Fruit fly (Drosophila melanogaster): ENCODE data around the gene tow.

The tow gene

DNA sequence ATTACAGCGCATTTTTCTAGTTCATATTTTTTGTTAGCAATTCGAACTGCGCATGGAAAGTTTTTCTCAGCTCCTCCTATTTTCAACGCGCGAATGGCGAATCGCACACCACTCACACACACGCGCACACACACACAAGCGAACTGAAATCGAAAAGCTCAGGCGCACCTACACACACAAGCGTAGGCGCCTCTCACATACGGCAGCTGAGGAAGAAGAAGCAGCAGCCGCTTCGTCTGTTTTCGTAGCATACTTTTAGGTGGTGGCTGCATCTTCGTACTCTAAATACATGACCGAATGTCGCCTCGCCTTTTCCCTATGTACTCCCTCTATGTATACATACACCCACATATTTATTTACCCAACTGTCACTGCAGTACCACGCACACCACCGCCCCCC lies 16.8 kb upstream of the tow start:
- TF ChIP-seq Snoo (tag; optimal IDR thresholded peaks at IDR 0.05) (no peak), Ets98B (GFP tag; IDR thresholded peaks at IDR 0.05) (no peak), CG4496 (GFP tag; IDR thresholded peaks at IDR 0.05) (peak; percentile 67; the same call in 2 of the 3 replicates)

DNA sequence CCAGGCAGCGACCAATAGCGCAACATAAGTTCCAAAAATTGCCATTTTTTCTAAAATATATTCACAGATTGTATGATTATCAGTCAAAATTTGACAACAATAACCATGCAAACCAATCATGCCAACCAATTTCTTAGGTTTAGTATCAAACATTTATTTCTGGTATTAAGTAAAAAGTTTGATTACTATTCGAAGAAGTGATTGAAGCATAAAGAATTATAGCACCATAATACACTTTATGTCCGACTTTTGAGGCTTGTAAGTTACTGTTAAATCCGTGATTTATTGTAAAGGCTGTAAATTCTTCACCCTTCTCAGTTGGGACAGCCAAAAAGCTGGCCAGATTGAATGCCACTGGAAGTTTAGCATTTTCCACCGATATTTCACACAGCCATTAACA lies 10.8 kb upstream of the tow start, which contains the start of gene CG45413:
TSS of gene CG45413 (minus strand) at position 101 of the 400 bp plus-strand sequence.
- TF ChIP-seq CG17806 (tag; optimal IDR thresholded peaks at IDR 0.05) (no peak), fd96Ca (GFP tag; IDR thresholded peaks at IDR 0.05) (no peak), CG34367 (tag; optimal IDR thresholded peaks at IDR 0.05) (no peak), CG4496 (GFP tag; IDR thresholded peaks at IDR 0.05) (no peak), CG32121 (GFP tag; IDR thresholded peaks at IDR 0.05) (no peak), Ets98B (GFP tag; IDR thresholded peaks at IDR 0.05) (no peak), CG15710 (tag; optimal IDR thresholded peaks at IDR 0.05) (no peak), gl (tag; optimal IDR thresholded peaks at IDR 0.05) (no peak), CG13204 (GFP tag; optimal IDR thresholded peaks at IDR 0.05) (no peak)

DNA sequence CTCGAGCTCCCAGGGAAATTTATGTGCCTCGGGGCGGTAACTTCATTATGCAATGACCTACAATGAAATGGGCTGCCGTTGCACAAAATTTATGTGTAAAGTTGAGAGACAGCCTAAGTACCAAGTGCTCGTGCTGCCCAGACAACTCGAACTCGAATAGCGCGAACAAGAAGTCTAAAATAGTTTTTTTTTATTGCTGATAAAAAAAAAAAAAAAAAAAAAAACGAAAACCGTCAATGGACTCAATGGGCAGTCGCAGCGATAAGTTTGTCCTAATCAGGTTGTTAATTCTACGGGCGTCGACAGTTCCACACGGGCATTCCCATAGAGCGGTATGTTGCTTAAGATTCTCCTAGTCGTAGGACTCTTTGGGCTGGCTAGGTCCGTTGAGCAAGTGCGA lies 10.0 kb upstream of the tow start, which contains the start of gene CG14820:
TSS of gene CG14820 (plus strand) at position 301 of the 400 bp plus-strand sequence.
- TF ChIP-seq CG15710 (tag; optimal IDR thresholded peaks at IDR 0.05) (no peak), gl (tag; optimal IDR thresholded peaks at IDR 0.05) (no peak), Pif1B (GFP tag; optimal IDR thresholded peaks at IDR 0.05) (no peak), CG14655 (GFP tag; optimal IDR thresholded peaks at IDR 0.05) (no peak), CG4496 (GFP tag; IDR thresholded peaks at IDR 0.05) (no peak), CG32121 (GFP tag; IDR thresholded peaks at IDR 0.05) (no peak), CG9948 (tag; optimal IDR thresholded peaks at IDR 0.05) (no peak), CG34367 (tag; optimal IDR thresholded peaks at IDR 0.05) (no peak), CG17806 (tag; optimal IDR thresholded peaks at IDR 0.05) (no peak), Snoo (tag; optimal IDR thresholded peaks at IDR 0.05) (no peak), Ets98B (GFP tag; IDR thresholded peaks at IDR 0.05) (no peak), fd96Ca (GFP tag; IDR thresholded peaks at IDR 0.05) (no peak), Pif1A (GFP tag; optimal IDR thresholded peaks at IDR 0.05) (no peak), rn (GFP tag; IDR thresholded peaks at IDR 0.05) (no peak), EcR (GFP tag; optimal IDR thresholded peaks at IDR 0.05) (no peak), D1 (tag; optimal IDR thresholded peaks at IDR 0.05) (no peak), CG8301 (tag; optimal IDR thresholded peaks at IDR 0.05) (no peak), CG10348 (GFP tag; IDR thresholded peaks at IDR 0.05) (no peak), CG8159 (tag; optimal IDR thresholded peaks at IDR 0.05) (no peak), CG12605 (GFP tag; IDR thresholded peaks at IDR 0.05) (no peak)

DNA sequence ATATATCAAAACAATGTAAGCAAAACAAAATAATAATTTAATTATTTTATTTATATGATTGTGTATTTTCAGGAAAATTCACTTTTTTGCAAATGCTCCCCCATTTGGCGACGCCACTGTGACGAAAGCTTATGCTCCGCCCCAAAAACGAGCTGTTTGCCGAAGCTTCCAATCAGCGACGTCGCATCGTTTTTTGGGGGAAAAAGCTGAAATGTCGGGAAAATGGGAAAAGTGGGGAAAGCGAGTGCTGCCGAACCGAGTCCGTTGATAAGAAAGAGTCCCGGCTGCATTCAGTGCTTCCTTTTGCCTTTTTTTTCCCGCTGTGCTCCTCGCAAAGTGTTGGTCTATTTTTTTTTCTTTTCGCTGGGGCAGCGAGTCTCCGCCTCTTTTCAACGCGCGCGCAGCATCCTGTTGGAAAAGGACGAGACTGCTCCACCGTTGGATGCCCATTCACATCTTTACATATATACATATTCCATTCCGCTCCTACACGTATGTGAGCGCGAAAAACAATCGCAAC lies 7.8 kb upstream of the tow start:
- TF ChIP-seq CG34367 (tag; optimal IDR thresholded peaks at IDR 0.05) (no peak), Ets98B (GFP tag; IDR thresholded peaks at IDR 0.05) (peak; percentile 18; the same call in 1 of the 2 replicates), CG14655 (GFP tag; optimal IDR thresholded peaks at IDR 0.05) (peak; percentile 9), fd96Ca (GFP tag; IDR thresholded peaks at IDR 0.05) (peak; percentile 29; the same call in 1 of the 3 replicates), CG4496 (GFP tag; IDR thresholded peaks at IDR 0.05) (peak; percentile 65), rn (GFP tag; IDR thresholded peaks at IDR 0.05) (no peak; the same call in 1 of the 2 replicates), CG12605 (GFP tag; IDR thresholded peaks at IDR 0.05) (peak; percentile 73), gl (tag; optimal IDR thresholded peaks at IDR 0.05) (no peak)

DNA sequence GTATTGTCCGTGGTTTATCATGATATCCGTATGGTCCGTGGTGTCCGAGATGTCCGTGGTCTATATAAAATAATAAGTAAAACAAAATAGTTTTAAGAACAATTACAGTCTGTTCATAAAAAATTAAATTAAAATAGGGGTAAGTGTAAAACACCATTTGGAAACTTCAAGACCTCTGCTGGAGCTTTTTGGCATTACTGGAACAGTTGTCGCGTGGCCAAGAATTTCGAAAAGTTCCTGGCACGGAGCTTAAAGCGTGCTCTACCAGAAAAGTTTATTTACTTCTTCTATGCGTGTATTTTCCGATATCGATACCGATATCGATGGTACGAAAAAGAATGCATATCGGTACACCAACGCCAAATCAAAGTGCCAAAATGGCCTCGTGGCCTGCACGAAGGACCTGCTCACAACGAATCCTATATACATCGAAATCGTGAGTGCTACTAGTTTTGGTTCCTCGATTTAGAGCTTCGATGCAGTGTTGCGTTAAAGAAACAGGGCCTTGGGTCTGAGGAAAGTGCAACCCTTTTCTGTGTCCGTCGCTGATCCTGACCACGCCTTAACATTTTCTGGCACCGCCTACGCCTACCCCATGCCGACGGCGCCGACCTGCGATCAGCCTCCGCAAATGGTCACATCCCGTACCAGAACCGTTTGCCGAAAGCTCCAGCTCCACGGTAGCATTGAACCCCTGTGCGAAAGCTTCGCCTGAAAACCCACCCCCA lies 389 bp upstream of the tow start:
- TF ChIP-seq Snoo (tag; optimal IDR thresholded peaks at IDR 0.05): no peak
- no peak for TF ChIP-seq Ets98B (GFP tag; IDR thresholded peaks at IDR 0.05)
- TF ChIP-seq CG9948 (tag; optimal IDR thresholded peaks at IDR 0.05): no peak
- TF ChIP-seq CG4496 (GFP tag; IDR thresholded peaks at IDR 0.05): no peak
- TF ChIP-seq CG14655 (GFP tag; optimal IDR thresholded peaks at IDR 0.05): no peak
- TF ChIP-seq CG10348 (GFP tag; IDR thresholded peaks at IDR 0.05): no peak
- TF ChIP-seq D1 (tag; optimal IDR thresholded peaks at IDR 0.05): no peak
- no peak for TF ChIP-seq fd96Ca (GFP tag; IDR thresholded peaks at IDR 0.05)
- TF ChIP-seq Pif1B (GFP tag; optimal IDR thresholded peaks at IDR 0.05): no peak
- no peak for TF ChIP-seq CG13204 (GFP tag; optimal IDR thresholded peaks at IDR 0.05)
- TF ChIP-seq CG17806 (tag; optimal IDR thresholded peaks at IDR 0.05): no peak
- TF ChIP-seq CG15710 (tag; optimal IDR thresholded peaks at IDR 0.05): no peak
- TF ChIP-seq rn (GFP tag; IDR thresholded peaks at IDR 0.05): no peak
- TF ChIP-seq Pif1A (GFP tag; optimal IDR thresholded peaks at IDR 0.05): no peak
- no peak for TF ChIP-seq EcR (GFP tag; optimal IDR thresholded peaks at IDR 0.05)
- no peak for TF ChIP-seq CG34367 (tag; optimal IDR thresholded peaks at IDR 0.05)
- TF ChIP-seq CG12605 (GFP tag; IDR thresholded peaks at IDR 0.05): no peak
- TF ChIP-seq CG32121 (GFP tag; IDR thresholded peaks at IDR 0.05): no peak
- TF ChIP-seq CG8159 (tag; optimal IDR thresholded peaks at IDR 0.05): no peak
- no peak for TF ChIP-seq CG8301 (tag; optimal IDR thresholded peaks at IDR 0.05)

DNA sequence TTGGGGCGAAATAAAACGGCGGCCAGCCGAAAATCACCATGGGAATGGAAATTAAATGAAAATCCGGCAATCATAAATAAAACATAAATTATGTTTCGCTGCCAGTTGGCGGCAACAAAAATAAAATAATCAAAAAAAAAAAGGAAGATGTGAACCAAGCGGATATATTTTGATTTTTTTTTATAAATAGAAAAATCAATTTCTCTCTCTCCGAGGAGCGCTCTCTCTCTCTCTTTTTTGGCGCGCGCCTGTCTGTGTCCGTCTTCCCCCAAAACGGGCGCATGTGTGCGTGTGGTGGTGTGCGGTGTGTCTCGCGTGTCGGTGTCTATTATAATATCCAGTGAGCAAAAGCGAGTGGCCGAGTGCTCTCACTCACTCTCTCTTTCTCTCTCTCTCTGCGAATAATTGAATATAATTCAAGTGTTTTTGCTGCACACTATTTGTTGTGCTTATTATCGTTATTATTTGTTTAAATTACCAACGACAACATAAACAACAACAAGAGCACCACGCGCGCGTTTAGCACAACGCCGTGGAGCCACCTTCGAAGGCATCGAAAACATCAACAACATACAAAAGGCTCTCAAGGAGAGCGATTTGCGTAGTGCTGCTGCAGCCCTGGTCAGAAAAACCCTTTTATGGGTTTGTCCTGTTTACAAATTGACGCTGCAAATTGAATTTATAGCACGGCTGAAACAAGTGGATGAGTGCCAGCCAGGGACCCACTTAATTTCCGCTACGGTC lies 720 bp downstream of the tow start:
- peak; percentile 36; the same call in 1 of the 2 replicates for TF ChIP-seq CG12605 (GFP tag; IDR thresholded peaks at IDR 0.05)
- TF ChIP-seq CG17806 (tag; optimal IDR thresholded peaks at IDR 0.05): no peak
- no peak for TF ChIP-seq CG34367 (tag; optimal IDR thresholded peaks at IDR 0.05)
- TF ChIP-seq Snoo (tag; optimal IDR thresholded peaks at IDR 0.05): no peak
- TF ChIP-seq CG32121 (GFP tag; IDR thresholded peaks at IDR 0.05): no peak
- peak; percentile 39 for TF ChIP-seq Ets98B (GFP tag; IDR thresholded peaks at IDR 0.05)
- TF ChIP-seq CG14655 (GFP tag; optimal IDR thresholded peaks at IDR 0.05): peak; percentile 35
- peak; percentile 47; the same call in 1 of the 3 replicates for TF ChIP-seq CG4496 (GFP tag; IDR thresholded peaks at IDR 0.05)
- no peak for TF ChIP-seq CG8301 (tag; optimal IDR thresholded peaks at IDR 0.05)

Data from whole organism, pupa.